Worm (Caenorhabditis elegans) whole organism, late embryonic: ENCODE measurements around the gene irld-32.
"Not testable (repeated sequence)": the region's sequence is repeated elsewhere in the genome, so short reads cannot be mapped to it uniquely, and the experiment has no call there.

Experiments
- C08G9.2 ChIP-seq: sonication (generic microtip); optimal IDR thresholded peaks from 2 replicates; lab custom pipeline; 2016; ENCODE audit warnings: mild to moderate bottlenecking, missing genetic modification characterization, moderate library complexity, missing compliant biosample characterization
- C38D4.7 ChIP-seq: fragments of 200-800 bp; sonication (Bioruptor generic); optimal IDR thresholded peaks from 2 replicates; lab custom pipeline; 2018; ENCODE audit warnings: mild to moderate bottlenecking, missing genetic modification characterization, moderate library complexity, missing compliant biosample characterization
- F13H6.1 ChIP-seq: sonication (generic microtip); optimal IDR thresholded peaks from 2 replicates; lab custom pipeline; 2016; ENCODE audit warnings: missing genetic modification characterization, missing compliant biosample characterization
- K02D7.2 ChIP-seq: sonication (generic microtip); optimal IDR thresholded peaks from 2 replicates; lab custom pipeline; 2017; ENCODE audit warnings: mild to moderate bottlenecking, missing genetic modification characterization, missing compliant biosample characterization
- K09A11.1 ChIP-seq: sonication (generic microtip); optimal IDR thresholded peaks from 2 replicates; lab custom pipeline; 2017; ENCODE audit warnings: antibody characterized with exemption, mild to moderate bottlenecking, missing genetic modification characterization, missing compliant biosample characterization; ENCODE audit not compliant: insufficient read depth
- T23F11.4 ChIP-seq: fragments of 200-800 bp; sonication (Bioruptor generic); optimal IDR thresholded peaks from 2 replicates; lab custom pipeline; 2018; ENCODE audit warnings: mild to moderate bottlenecking, missing genetic modification characterization, missing compliant biosample characterization
- ahr-1 ChIP-seq: sonication (generic microtip); optimal IDR thresholded peaks from 2 replicates; lab custom pipeline; 2016; ENCODE audit warnings: missing genetic modification characterization, missing compliant biosample characterization
- ceh-19 ChIP-seq: fragments of 200-800 bp; sonication (Bioruptor generic); optimal IDR thresholded peaks from 2 replicates; lab custom pipeline; 2018; ENCODE audit warnings: mild to moderate bottlenecking, missing genetic modification characterization, missing compliant biosample characterization
- ceh-2 ChIP-seq: sonication (generic microtip); optimal IDR thresholded peaks from 2 replicates; lab custom pipeline; 2016; ENCODE audit warnings: missing genotype, missing genetic modification characterization, missing compliant biosample characterization
- ceh-24 ChIP-seq: sonication (generic microtip); optimal IDR thresholded peaks from 2 replicates; lab custom pipeline; 2016; ENCODE audit warnings: mild to moderate bottlenecking, missing genetic modification characterization, missing compliant biosample characterization
- ceh-30 ChIP-seq: fragments of 150-350 bp; optimal IDR thresholded peaks from 2 replicates; lab custom pipeline; 2014; ENCODE audit warnings: missing biosample characterization, missing genetic modification characterization
- ceh-31 ChIP-seq: sonication (generic microtip); optimal IDR thresholded peaks from 2 replicates; lab custom pipeline; 2016; ENCODE audit warnings: missing genetic modification characterization, missing compliant biosample characterization
- ceh-34 ChIP-seq: sonication (generic microtip); optimal IDR thresholded peaks from 2 replicates; lab custom pipeline; 2016; ENCODE audit warnings: mild to moderate bottlenecking, missing genetic modification characterization, missing compliant biosample characterization
- che-1 ChIP-seq: sonication (generic microtip); optimal IDR thresholded peaks from 2 replicates; lab custom pipeline; 2016; ENCODE audit warnings: mild to moderate bottlenecking, missing genetic modification characterization, missing compliant biosample characterization
- dmd-4 ChIP-seq: sonication (generic microtip); optimal IDR thresholded peaks from 2 replicates; lab custom pipeline; 2016; ENCODE audit warnings: borderline replicate concordance, missing genetic modification characterization, missing compliant biosample characterization
- elt-4 ChIP-seq: sonication (generic microtip); optimal IDR thresholded peaks from 2 replicates; lab custom pipeline; 2016; ENCODE audit warnings: missing genetic modification characterization, missing compliant biosample characterization
- ets-4 ChIP-seq: sonication (generic microtip); optimal IDR thresholded peaks from 2 replicates; lab custom pipeline; 2016; ENCODE audit warnings: missing genetic modification characterization, missing compliant biosample characterization
- eyg-1 ChIP-seq: sonication (generic microtip); optimal IDR thresholded peaks from 2 replicates; lab custom pipeline; 2016; ENCODE audit warnings: missing genotype, missing genetic modification characterization, missing compliant biosample characterization
- gmeb-2 ChIP-seq: sonication (generic microtip); optimal IDR thresholded peaks from 2 replicates; lab custom pipeline; 2016; ENCODE audit warnings: missing genetic modification characterization, inconsistent platforms, missing compliant biosample characterization
- hlh-13 ChIP-seq: fragments of 200-800 bp; sonication (Bioruptor generic); optimal IDR thresholded peaks from 2 replicates; lab custom pipeline; 2018; ENCODE audit warnings: mild to moderate bottlenecking, missing genetic modification characterization, missing compliant biosample characterization
- hlh-30 ChIP-seq: sonication (generic microtip); optimal IDR thresholded peaks from 2 replicates; lab custom pipeline; 2017; ENCODE audit warnings: antibody characterized with exemption, missing genetic modification characterization, missing compliant biosample characterization; ENCODE audit not compliant: insufficient read depth
- madf-2 ChIP-seq: sonication (generic microtip); optimal IDR thresholded peaks from 2 replicates; lab custom pipeline; 2017; ENCODE audit warnings: missing genetic modification characterization, missing compliant biosample characterization
- mec-3 ChIP-seq: sonication (generic microtip); optimal IDR thresholded peaks from 2 replicates; lab custom pipeline; 2016; ENCODE audit warnings: borderline replicate concordance, missing genetic modification characterization, missing compliant biosample characterization
- nfya-1 ChIP-seq: sonication (generic microtip); optimal IDR thresholded peaks from 2 replicates; lab custom pipeline; 2017; ENCODE audit warnings: missing genetic modification characterization, mild to moderate bottlenecking, missing compliant biosample characterization, antibody characterized with exemption, moderate library complexity
- nhr-11 ChIP-seq: fragments of 150-350 bp; optimal IDR thresholded peaks from 2 replicates; lab custom pipeline; 2014; ENCODE audit warnings: missing biosample characterization, missing genetic modification characterization
- nhr-232 ChIP-seq: sonication (generic microtip); optimal IDR thresholded peaks from 2 replicates; lab custom pipeline; 2016; ENCODE audit warnings: missing genetic modification characterization, missing compliant biosample characterization
- odd-2 ChIP-seq: sonication (generic microtip); optimal IDR thresholded peaks from 2 replicates; lab custom pipeline; 2017; ENCODE audit warnings: antibody characterized with exemption, mild to moderate bottlenecking, missing genetic modification characterization, missing compliant biosample characterization
- pat-9 ChIP-seq: fragments of 200-800 bp; sonication (Bioruptor generic); optimal IDR thresholded peaks from 2 replicates; lab custom pipeline; 2018; ENCODE audit warnings: mild to moderate bottlenecking, missing genetic modification characterization, moderate library complexity, missing compliant biosample characterization
- pax-1 ChIP-seq: fragments of 150-350 bp; optimal IDR thresholded peaks from 2 replicates; lab custom pipeline; 2014; ENCODE audit warnings: missing biosample characterization, missing genetic modification characterization
- pha-2 ChIP-seq: sonication (generic microtip); optimal IDR thresholded peaks from 2 replicates; lab custom pipeline; 2017; ENCODE audit warnings: mild to moderate bottlenecking, missing genetic modification characterization, missing compliant biosample characterization
- pha-4 ChIP-seq: fragments of 150-350 bp; optimal IDR thresholded peaks from 2 replicates; lab custom pipeline; 2018; ENCODE audit warnings: missing biosample characterization, missing genetic modification reagents, missing genetic modification characterization
- pros-1 ChIP-seq: fragments of 150-350 bp; optimal IDR thresholded peaks from 2 replicates; lab custom pipeline; 2014; ENCODE audit warnings: missing biosample characterization, missing genetic modification reagents, missing genetic modification characterization
- sdc-2 ChIP-seq: sonication (generic microtip); optimal IDR thresholded peaks from 2 replicates; lab custom pipeline; 2016; ENCODE audit warnings: missing genotype, missing genetic modification characterization, missing compliant biosample characterization
- sox-4 ChIP-seq: sonication (generic microtip); optimal IDR thresholded peaks from 2 replicates; lab custom pipeline; 2017; ENCODE audit warnings: mild to moderate bottlenecking, missing genetic modification characterization, inconsistent platforms, missing compliant biosample characterization
- tbx-7 ChIP-seq: sonication (generic microtip); optimal IDR thresholded peaks from 2 replicates; lab custom pipeline; 2016; ENCODE audit warnings: missing genotype, missing genetic modification characterization, missing compliant biosample characterization
- ttx-3 ChIP-seq: sonication (generic microtip); optimal IDR thresholded peaks from 2 replicates; lab custom pipeline; 2016; ENCODE audit warnings: missing genetic modification reagents, missing genetic modification characterization, missing compliant biosample characterization
- unc-3 ChIP-seq, 2 experiments: fragments of 200-800 bp in 1 of 2; sonication (Bioruptor generic) in 1 of 2; sonication (generic microtip) in 1 of 2; conservative IDR thresholded peaks in 1 of 2; optimal IDR thresholded peaks in 1 of 2; 2 replicates each; pipeline versions ENCODE4 v1.3.6 to Lab custom; 2016 to 2022; ENCODE audit warnings: missing compliant biosample characterization in 2 of 2, missing genetic modification characterization in 2 of 2, missing genetic modification reagents in 1 of 2
- unc-42 ChIP-seq: sonication (generic microtip); optimal IDR thresholded peaks from 2 replicates; lab custom pipeline; 2016; ENCODE audit warnings: missing genotype, missing genetic modification characterization, missing compliant biosample characterization

The irld-32 gene

DNA sequence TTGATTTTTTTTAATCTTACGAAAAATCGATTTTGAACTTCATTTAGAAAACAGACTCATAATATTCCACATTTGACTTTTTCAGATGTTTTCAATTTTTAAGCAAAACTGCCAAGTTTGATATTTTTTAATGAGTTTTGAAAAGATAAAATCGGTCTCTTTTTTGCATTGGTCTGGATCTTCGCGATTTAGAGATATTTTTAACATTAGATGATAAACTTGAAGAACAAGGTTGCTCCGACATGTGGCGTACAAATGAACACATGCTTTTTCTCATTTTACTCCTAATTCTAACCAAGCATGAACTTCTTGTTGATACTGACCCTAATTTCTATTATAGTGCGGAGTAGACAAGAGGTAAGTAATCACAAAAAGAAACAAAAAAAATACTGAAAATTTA lies at the start of gene irld-32:
TSS of gene irld-32 (plus strand) at position 301 of the 400 bp plus-strand sequence.
- not testable (repeated sequence) for TF ChIP-seq tbx-7, ets-4, K09A11.1 (tag; lab: Kevin White, UChicago)

DNA sequence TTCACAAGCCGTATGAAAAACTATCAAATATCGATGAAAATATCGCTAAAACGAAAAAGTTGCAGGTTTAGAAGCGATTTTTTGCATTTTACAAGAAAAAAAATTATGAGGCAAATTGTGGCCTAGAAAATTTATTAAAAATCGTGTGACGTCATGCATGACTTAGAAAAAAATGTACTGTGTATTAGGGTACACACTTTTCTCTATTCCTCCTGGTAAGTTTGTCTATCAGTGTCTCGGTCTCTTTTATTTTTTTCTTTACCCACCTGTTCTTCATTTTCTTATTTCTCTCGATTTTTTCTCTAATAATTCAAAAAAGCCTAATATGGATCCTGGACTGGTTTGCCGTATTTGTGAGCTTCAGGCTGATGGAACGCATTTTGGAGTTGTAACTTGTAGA lies 46.6 kb upstream of the irld-32 start, which contains the start of gene nhr-227:
TSS of gene nhr-227 (plus strand) at position 326 of the 400 bp plus-strand sequence.
- TF ChIP-seq hlh-30 (tag; lab: Kevin White, UChicago) (no peak), pax-1 (tag; lab: Kevin White, UChicago) (no peak), nhr-232 (no peak), ahr-1 (no peak), dmd-4 (tag; lab: Kevin White, UChicago) (no peak), gmeb-2 (no peak), hlh-13 (GFP tag; lab: Kevin White, UChicago) (no peak), pha-2 (tag; lab: Kevin White, UChicago) (no peak), sox-4 (tag; lab: Kevin White, UChicago) (no peak), nfya-1 (tag; lab: Kevin White, UChicago) (no peak), C38D4.7 (GFP tag; lab: Kevin White, UChicago) (no peak), ceh-2 (tag; lab: Kevin White, UChicago) (no peak), T23F11.4 (GFP tag; lab: Kevin White, UChicago) (no peak), C08G9.2 (tag; lab: Kevin White, UChicago) (no peak), che-1 (tag; lab: Kevin White, UChicago) (no peak), ceh-30 (tag; lab: Kevin White, UChicago) (no peak), madf-2 (tag; lab: Kevin White, UChicago) (no peak), K09A11.1 (tag; lab: Kevin White, UChicago) (no peak), unc-3 (GFP tag; conservative IDR thresholded peaks at IDR 0.05; lab: Robert Waterston, UW) (no peak), unc-3 (tag; optimal IDR thresholded peaks at IDR 0.05; lab: Kevin White, UChicago) (no peak)
- TF ChIP-seq, all 69 proteins: peak for 0

DNA sequence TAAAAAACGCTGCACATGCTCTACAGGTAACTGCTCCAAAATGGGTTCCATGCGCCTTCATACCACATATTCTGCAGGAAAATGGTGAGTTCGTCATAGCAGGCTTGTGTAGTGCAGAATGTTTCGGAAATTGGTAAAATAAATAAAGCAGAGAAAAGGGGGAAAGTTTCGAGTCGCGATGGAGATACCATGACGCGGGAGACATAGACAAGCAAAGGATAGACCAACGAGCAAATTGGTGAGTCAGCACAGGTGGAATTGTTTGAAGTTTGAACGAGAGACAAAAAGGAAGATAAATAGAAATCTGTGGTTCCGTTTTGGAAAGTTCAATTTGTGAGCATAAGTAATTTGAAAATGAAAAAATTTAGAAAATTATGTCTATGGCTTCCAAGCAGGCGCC lies 41.4 kb upstream of the irld-32 start, which contains the start of gene nhr-225:
TSS of gene nhr-225 (minus strand) at position 146 of the 400 bp plus-strand sequence.
- no peak for TF ChIP-seq ets-4 (tag; lab: Kevin White, UChicago)
- TF ChIP-seq unc-42 (tag; lab: Kevin White, UChicago) = no peak
- TF ChIP-seq odd-2 (tag; lab: Kevin White, UChicago) = no peak
- TF ChIP-seq che-1 (tag; lab: Kevin White, UChicago) = no peak
- no peak for TF ChIP-seq ceh-34 (tag; lab: Kevin White, UChicago)
- TF ChIP-seq eyg-1 (tag; lab: Kevin White, UChicago) = no peak
- no peak for TF ChIP-seq mec-3 (tag; lab: Kevin White, UChicago)
- TF ChIP-seq sdc-2 (tag; lab: Kevin White, UChicago) = no peak
- TF ChIP-seq F13H6.1 (tag; lab: Kevin White, UChicago) = no peak
- TF ChIP-seq ceh-31 = no peak
- no peak for TF ChIP-seq ceh-24 (tag; lab: Kevin White, UChicago)

DNA sequence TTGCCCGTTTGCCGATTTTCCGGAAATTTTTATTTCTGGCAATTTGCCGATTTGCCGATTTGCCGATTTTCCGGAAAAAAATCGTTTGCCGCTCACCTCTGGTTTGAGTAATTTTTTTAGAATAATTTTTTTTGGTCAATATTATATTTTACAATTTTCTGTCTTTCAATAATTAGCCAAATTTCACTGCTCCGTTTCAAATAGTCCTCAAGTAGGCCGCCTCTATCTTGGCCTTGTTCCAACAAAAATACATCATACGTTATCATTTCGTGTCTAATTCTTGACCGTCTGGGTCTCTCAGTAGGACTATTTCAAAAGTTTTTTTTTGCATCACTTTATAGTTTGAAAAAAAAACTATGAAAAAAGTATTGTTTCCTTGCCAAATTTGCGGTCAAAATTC lies 39.5 kb upstream of the irld-32 start, which contains the start of gene nhr-115:
TSS of gene nhr-115 (plus strand) at position 301 of the 400 bp plus-strand sequence.
- TF ChIP-seq pat-9 (tag; lab: Kevin White, UChicago) (no peak), K02D7.2 (tag; lab: Kevin White, UChicago) (no peak), ahr-1 (no peak), ttx-3 (tag; lab: Kevin White, UChicago) (no peak), sdc-2 (tag; lab: Kevin White, UChicago) (no peak), elt-4 (tag; lab: Kevin White, UChicago) (no peak), nhr-11 (tag; lab: Kevin White, UChicago) (no peak), ets-4 (tag; lab: Kevin White, UChicago) (no peak), ceh-31 (no peak), gmeb-2 (no peak), pros-1 (tag; lab: Kevin White, UChicago) (no peak), pha-4 (tag; lab: Kevin White, UChicago) (no peak), eyg-1 (tag; lab: Kevin White, UChicago) (no peak), ceh-19 (GFP tag; lab: Kevin White, UChicago) (no peak), F13H6.1 (tag; lab: Kevin White, UChicago) (no peak), pax-1 (tag; lab: Kevin White, UChicago) (no peak)
- TF ChIP-seq, all 69 proteins: peak for 0
